Fruit fly (Drosophila melanogaster): ENCODE results near the gene Tim9a.
A peak's percentile ranks its signal among the peaks of the same experiment; 100 is the strongest.

The Tim9a gene

dm6 chrX:13401245-13401644 lies 16.2 kb downstream of the Tim9a start:
- no peak for TF ChIP-seq noc (tag; optimal IDR thresholded peaks at IDR 0.05)

DNA sequence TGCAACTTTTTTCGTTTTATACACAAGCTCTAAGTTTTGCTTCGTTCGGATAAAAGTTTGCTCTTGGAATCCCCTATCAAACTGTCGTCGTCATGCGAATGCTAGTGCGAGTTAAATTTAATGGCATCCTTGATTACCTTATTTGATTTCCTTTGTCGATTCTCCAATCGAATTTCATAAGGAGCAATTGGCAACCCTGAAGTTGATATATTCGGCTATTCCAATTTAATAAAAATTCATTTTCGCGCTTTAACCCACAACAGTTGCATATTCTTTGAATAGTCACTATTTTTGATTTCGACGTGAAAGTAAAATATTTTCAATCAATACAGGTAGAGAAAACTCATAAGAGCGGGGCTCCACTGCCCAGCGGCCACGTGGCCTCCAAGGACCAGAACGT lies 17.8 kb downstream of the Tim9a start, which contains the start of gene CG12725:
CG12725 (minus strand) TSS at position 101 of the 400 bp plus-strand sequence.
- TF ChIP-seq noc (tag; optimal IDR thresholded peaks at IDR 0.05), result no peak

DNA sequence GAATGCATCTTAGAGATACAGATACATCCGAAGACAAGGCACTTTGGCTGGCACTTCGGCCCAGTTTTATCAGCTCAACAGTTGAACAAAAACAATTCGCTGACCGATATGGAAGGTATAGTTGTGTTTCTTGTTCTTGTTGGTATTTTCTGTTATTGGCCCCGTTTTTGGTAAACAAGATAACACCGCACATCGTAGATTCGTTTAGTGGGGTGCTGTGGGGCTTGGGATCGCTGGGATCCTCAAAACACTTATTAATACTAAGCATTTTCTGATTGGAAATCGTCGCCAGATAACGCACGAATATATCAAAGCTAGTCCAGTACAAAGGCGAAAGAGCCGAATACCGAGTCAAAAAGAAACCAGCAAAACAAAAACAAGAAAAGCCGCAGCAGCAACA lies 18.5 kb downstream of the Tim9a start:
- no peak for TF ChIP-seq noc (tag; optimal IDR thresholded peaks at IDR 0.05)

DNA sequence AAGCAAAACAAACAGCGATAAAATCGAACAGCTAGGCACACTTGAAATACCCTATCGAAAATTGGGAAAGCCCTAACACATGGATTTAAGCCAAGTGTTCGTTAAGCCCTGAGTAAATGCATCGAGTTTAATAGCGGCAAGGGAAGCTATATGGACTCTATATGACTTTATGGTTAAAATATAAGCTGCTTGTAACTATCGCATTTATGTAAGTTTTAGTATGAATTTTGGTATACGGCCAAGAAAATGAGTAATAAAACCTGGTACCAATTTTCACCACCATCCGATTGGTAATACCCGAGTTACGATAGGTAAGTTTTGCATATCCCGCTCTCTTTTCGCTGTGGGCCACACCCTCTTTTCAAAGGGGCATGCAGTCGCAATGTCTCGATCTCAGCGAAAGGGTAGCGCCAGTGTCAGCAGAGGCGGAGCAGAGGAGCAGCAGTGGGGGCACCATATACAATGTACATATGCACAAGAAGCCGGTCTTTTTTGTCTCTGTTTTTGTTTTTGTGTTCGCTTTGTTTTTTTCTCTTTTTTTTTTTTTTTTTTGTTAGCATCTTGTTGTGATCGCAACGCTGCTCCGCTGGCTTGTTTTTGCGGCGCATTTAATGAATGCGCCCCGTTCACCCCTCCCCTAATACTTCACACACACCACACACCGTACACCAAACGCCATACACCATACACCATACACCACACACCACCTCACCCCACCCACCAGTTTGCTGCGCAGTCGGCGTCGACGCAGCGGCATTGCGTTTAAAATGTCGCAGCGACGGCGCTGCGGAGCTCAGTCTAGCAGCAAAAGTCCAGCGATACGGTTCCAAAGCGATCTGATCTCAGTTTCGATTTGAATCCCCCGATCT lies 19.2 kb downstream of the Tim9a start, which contains the start of gene GstT4:
GstT4 (plus strand) TSS at position 788 of the 869 bp plus-strand sequence.
- peak; percentile 19 for TF ChIP-seq noc (tag; optimal IDR thresholded peaks at IDR 0.05)

- TF ChIP-seq noc (tag; optimal IDR thresholded peaks at IDR 0.05), result no peak
Observed at dm6 chrX:13406293-13406692, 21.3 kb downstream of the Tim9a start.

dm6 chrX:13407673-13408072 lies 22.7 kb downstream of the Tim9a start:
- no peak for TF ChIP-seq noc (tag; optimal IDR thresholded peaks at IDR 0.05)

DNA sequence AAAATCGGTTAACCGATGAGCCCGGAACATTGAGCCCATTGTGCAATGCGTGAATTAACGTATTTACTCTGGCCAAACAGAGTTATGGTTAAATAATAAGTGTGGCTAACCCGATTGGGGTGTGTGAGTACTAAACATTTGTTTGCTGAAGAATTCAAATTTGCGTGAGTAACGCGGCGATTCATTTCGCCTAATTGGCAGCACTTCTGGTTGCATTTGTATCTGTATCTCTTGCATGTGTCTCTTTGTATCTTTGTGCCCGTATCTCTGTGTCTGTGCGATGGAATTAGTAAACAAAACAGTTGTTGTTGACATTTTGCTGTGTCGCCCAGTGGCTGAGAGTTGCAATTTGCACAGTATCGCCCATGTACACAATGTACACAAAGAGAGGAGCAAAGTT lies 25.9 kb downstream of the Tim9a start:
- no peak for TF ChIP-seq noc (tag; optimal IDR thresholded peaks at IDR 0.05)

- no peak for TF ChIP-seq noc (tag; optimal IDR thresholded peaks at IDR 0.05)
Observed at dm6 chrX:13411376-13411973, 26.5 kb downstream of the Tim9a start.

- no peak for TF ChIP-seq noc (tag; optimal IDR thresholded peaks at IDR 0.05)
Observed at dm6 chrX:13412941-13413613, 28.1 kb downstream of the Tim9a start, which contains the start of the genes CG1998 and Set2. TSS of gene CG1998 (minus strand) at chrX:13413074. TSS of gene Set2 (plus strand) at chrX:13413242.

- TF ChIP-seq noc (tag; optimal IDR thresholded peaks at IDR 0.05), result no peak
Observed at dm6 chrX:13421059-13421458, 36.0 kb downstream of the Tim9a start.

dm6 chrX:13434065-13434464 lies 49.1 kb downstream of the Tim9a start:
- TF ChIP-seq noc (tag; optimal IDR thresholded peaks at IDR 0.05), result no peak

All from whole organism, larva.